Worm (Caenorhabditis elegans): Measurements from ENCODE around the gene odr-7.

Gene odr-7

DNA sequence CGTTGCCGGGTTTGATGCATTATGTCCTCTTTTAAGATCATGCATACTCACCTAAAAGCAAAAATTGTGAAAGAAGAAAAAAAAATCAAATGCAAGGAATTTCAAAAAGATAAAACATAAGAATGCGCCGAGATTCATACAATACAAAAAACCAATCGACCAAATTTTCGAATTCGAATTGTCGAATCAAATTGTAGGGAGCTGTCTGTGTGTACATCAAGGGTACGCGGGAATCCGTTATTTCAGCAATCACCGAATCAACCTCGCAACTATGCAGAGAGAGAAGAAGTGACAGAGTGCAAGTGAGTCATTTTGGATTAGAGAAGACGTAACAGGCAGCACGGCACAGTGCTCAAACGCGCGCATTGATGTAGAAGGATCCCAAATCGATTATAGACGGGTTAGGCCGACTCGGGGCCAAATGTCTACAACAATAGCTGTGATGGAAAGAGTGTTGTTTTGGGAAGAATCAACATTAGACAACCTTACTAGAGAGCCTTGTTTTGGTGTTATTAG lies 41.9 kb upstream of the odr-7 start, which contains the start of gene sdz-19:
sdz-19 (minus strand) TSS at position 51 of the 516 bp plus-strand sequence.
- TF ChIP-seq nhr-67 (tag; optimal IDR thresholded peaks at IDR 0.05) (no peak), fos-1 (tag; optimal IDR thresholded peaks at IDR 0.05) (no peak), ceh-16 (tag; optimal IDR thresholded peaks at IDR 0.05) (no peak), lsy-12 (tag; optimal IDR thresholded peaks at IDR 0.05) (peak; percentile 19), nhr-25 (tag; optimal IDR thresholded peaks at IDR 0.05) (no peak), nhr-77 (tag; optimal IDR thresholded peaks at IDR 0.05) (no peak), tbx-2 (tag; optimal IDR thresholded peaks at IDR 0.05) (no peak)

DNA sequence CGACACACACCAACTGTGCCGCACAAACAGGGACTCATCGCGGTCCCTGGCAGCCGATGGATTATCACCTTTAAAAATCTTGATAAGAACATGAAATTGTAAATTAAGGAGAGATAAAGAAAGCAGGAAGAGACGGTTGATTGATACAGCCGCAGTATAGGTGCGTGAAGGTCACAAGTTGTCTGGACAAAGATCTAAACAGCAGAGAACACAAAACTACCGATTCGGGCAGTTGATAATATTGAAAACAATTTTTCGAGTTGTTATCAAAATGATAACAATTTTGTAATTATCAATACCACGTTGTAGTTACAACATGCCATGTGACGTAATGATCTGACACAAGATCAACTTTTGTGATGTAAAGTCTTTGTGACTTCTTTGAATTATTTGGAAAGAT lies 39.3 kb upstream of the odr-7 start:
- TF ChIP-seq fkh-10 (GFP tag; optimal IDR thresholded peaks at IDR 0.05): no peak
- peak; percentile 99 for TF ChIP-seq elt-2 (tag; optimal IDR thresholded peaks at IDR 0.05)
- no peak for TF ChIP-seq egl-5 (tag; optimal IDR thresholded peaks at IDR 0.05)
- TF ChIP-seq nfya-1 (tag; optimal IDR thresholded peaks at IDR 0.05; ENCODE audit: insufficient read depth): no peak
- peak; percentile 88 for TF ChIP-seq nhr-25 (tag; optimal IDR thresholded peaks at IDR 0.05)
- TF ChIP-seq nhr-237 (tag; optimal IDR thresholded peaks at IDR 0.05): no peak
- peak; percentile 3 for TF ChIP-seq ztf-4 (tag; optimal IDR thresholded peaks at IDR 0.05)
- no peak for TF ChIP-seq sea-2 (GFP tag; optimal IDR thresholded peaks at IDR 0.05)
- no peak for TF ChIP-seq ceh-9 (tag; optimal IDR thresholded peaks at IDR 0.05)
- no peak for TF ChIP-seq zag-1 (tag; optimal IDR thresholded peaks at IDR 0.05)
- no peak for TF ChIP-seq mml-1 (tag; optimal IDR thresholded peaks at IDR 0.05)
- TF ChIP-seq tbx-2 (tag; optimal IDR thresholded peaks at IDR 0.05): peak; percentile 47
- TF ChIP-seq unc-62 (GFP tag; optimal IDR thresholded peaks at IDR 0.05): no peak
- no peak for TF ChIP-seq ztf-11 (tag; optimal IDR thresholded peaks at IDR 0.05)
- TF ChIP-seq pqm-1 (tag; optimal IDR thresholded peaks at IDR 0.05): peak; percentile 100
- no peak for TF ChIP-seq skn-1 (tag; optimal IDR thresholded peaks at IDR 0.05)
- peak; percentile 96 for TF ChIP-seq nhr-43 (tag; optimal IDR thresholded peaks at IDR 0.05; ENCODE audit: poor library complexity, severe bottlenecking)
- no peak for TF ChIP-seq daf-12 (tag; optimal IDR thresholded peaks at IDR 0.05)
- TF ChIP-seq egl-27 (tag; optimal IDR thresholded peaks at IDR 0.05): peak; percentile 45
- peak; percentile 50 for TF ChIP-seq R02D3.7 (tag; optimal IDR thresholded peaks at IDR 0.05)
- TF ChIP-seq nhr-23 (tag; optimal IDR thresholded peaks at IDR 0.05): peak; percentile 94
- peak; percentile 94 for TF ChIP-seq jun-1 (tag; optimal IDR thresholded peaks at IDR 0.05)
- TF ChIP-seq mdl-1 (tag; optimal IDR thresholded peaks at IDR 0.05): peak; percentile 2
- TF ChIP-seq aly-2 (tag; optimal IDR thresholded peaks at IDR 0.05): no peak
- TF ChIP-seq ceh-28 (tag; optimal IDR thresholded peaks at IDR 0.05): peak; percentile 77
- TF ChIP-seq nhr-76 (tag; optimal IDR thresholded peaks at IDR 0.05): no peak
- no peak for TF ChIP-seq nhr-28 (tag; optimal IDR thresholded peaks at IDR 0.05)
- TF ChIP-seq pha-4 (tag; optimal IDR thresholded peaks at IDR 0.05): peak; percentile 69
- no peak for TF ChIP-seq ceh-16 (tag; optimal IDR thresholded peaks at IDR 0.05)
- no peak for TF ChIP-seq hmg-11 (tag; optimal IDR thresholded peaks at IDR 0.05)
- TF ChIP-seq eor-1 (tag; optimal IDR thresholded peaks at IDR 0.05): no peak
- TF ChIP-seq snpc-4 (tag; optimal IDR thresholded peaks at IDR 0.05): no peak
- no peak for TF ChIP-seq ceh-82 (tag; optimal IDR thresholded peaks at IDR 0.05)
- peak; percentile 94 for TF ChIP-seq elt-1 (tag; optimal IDR thresholded peaks at IDR 0.05)
- no peak for TF ChIP-seq nhr-77 (tag; optimal IDR thresholded peaks at IDR 0.05)
- TF ChIP-seq fkh-2 (tag; optimal IDR thresholded peaks at IDR 0.05): no peak
- TF ChIP-seq lin-39 (tag; optimal IDR thresholded peaks at IDR 0.05): no peak
- no peak for TF ChIP-seq ZK546.5 (tag; optimal IDR thresholded peaks at IDR 0.05)
- peak; percentile 88 for TF ChIP-seq lsy-12 (tag; optimal IDR thresholded peaks at IDR 0.05)
- peak in 2 of 3 experiments; percentile 4 to 84 for TF ChIP-seq elt-3 (tag; optimal IDR thresholded peaks at IDR 0.05)
- no peak for TF ChIP-seq ama-1 (optimal IDR thresholded peaks at IDR 0.05)
- peak; percentile 77 for TF ChIP-seq fos-1 (tag; optimal IDR thresholded peaks at IDR 0.05)
- TF ChIP-seq unc-39 (tag; optimal IDR thresholded peaks at IDR 0.05): no peak
- TF ChIP-seq nhr-11 (tag; optimal IDR thresholded peaks at IDR 0.05): no peak
- TF ChIP-seq nhr-67 (tag; optimal IDR thresholded peaks at IDR 0.05): no peak
- TF ChIP-seq lin-15B (tag; optimal IDR thresholded peaks at IDR 0.05): no peak
- no peak for TF ChIP-seq nhr-12 (tag; optimal IDR thresholded peaks at IDR 0.05)

Measured in whole organism, L3 larva.